Worm (Caenorhabditis elegans): ENCODE results near the gene F14F8.9.

Gene F14F8.9

DNA sequence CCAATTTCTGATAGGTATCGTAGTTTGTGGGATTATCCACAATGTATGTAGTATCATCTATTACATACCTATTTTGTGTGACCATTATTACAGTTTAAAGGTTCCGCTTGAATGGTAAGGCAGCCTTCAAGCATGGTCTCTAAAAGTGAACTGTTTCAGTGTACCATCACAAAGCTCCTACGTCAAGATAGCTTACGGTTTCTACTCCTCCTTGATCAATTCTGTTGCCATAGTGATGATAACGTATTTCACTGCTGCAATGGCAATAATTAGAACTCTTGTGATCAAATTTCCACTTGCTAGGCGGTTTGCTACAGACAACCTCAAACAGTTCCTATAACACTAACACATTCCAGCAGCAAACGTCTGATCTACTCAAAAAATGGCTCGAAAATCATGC lies 15.0 kb upstream of the F14F8.9 start:
- no peak for TF ChIP-seq nhr-85 (tag)
- no peak for TF ChIP-seq lin-14 (GFP tag; optimal IDR thresholded peaks at IDR 0.05)
- TF ChIP-seq ama-1 (optimal IDR thresholded peaks at IDR 0.05) = no peak
- TF ChIP-seq snu-23 (GFP tag; optimal IDR thresholded peaks at IDR 0.05) = no peak
- no peak for TF ChIP-seq C04F5.9 (tag; optimal IDR thresholded peaks at IDR 0.05)
- TF ChIP-seq C16A3.4 (tag; optimal IDR thresholded peaks at IDR 0.05) = no peak
- no peak for TF ChIP-seq skn-1 (tag; optimal IDR thresholded peaks at IDR 0.05)
- no peak for TF ChIP-seq tlp-1 (tag; optimal IDR thresholded peaks at IDR 0.05)

ce11 chrV:16682886-16683285 lies 14.5 kb upstream of the F14F8.9 start, which contains the start of gene srw-36:
srw-36 (plus strand) TSS chrV:16683186.
- TF ChIP-seq nhr-11 (tag; optimal IDR thresholded peaks at IDR 0.05) = no peak
- no peak for TF ChIP-seq unc-130 (tag; optimal IDR thresholded peaks at IDR 0.05)
- no peak for TF ChIP-seq unc-62 (GFP tag; optimal IDR thresholded peaks at IDR 0.05)
- no peak for TF ChIP-seq hlh-4 (tag; optimal IDR thresholded peaks at IDR 0.05)
- no peak for TF ChIP-seq fkh-10 (GFP tag; optimal IDR thresholded peaks at IDR 0.05)
- TF ChIP-seq pax-3 (tag; optimal IDR thresholded peaks at IDR 0.05) = no peak
- no peak for TF ChIP-seq dsc-1 (tag; optimal IDR thresholded peaks at IDR 0.05)
- no peak for TF ChIP-seq skn-1 (tag; optimal IDR thresholded peaks at IDR 0.05)
- TF ChIP-seq elt-3 (tag; optimal IDR thresholded peaks at IDR 0.05) = no peak
- no peak for TF ChIP-seq Y116A8C.19 (tag; optimal IDR thresholded peaks at IDR 0.05; ENCODE audit: borderline replicate concordance)
- no peak for TF ChIP-seq lin-35 (GFP tag; optimal IDR thresholded peaks at IDR 0.05)
- no peak for TF ChIP-seq egl-13 (tag; optimal IDR thresholded peaks at IDR 0.05)
- TF ChIP-seq isw-1 (GFP tag; IDR thresholded peaks at IDR 0.05) = no peak
- no peak for TF ChIP-seq pag-3 (tag; optimal IDR thresholded peaks at IDR 0.05; ENCODE audit: borderline replicate concordance, insufficient read depth)
- TF ChIP-seq dpl-1 (GFP tag; optimal IDR thresholded peaks at IDR 0.05) = no peak
- TF ChIP-seq sup-37 (GFP tag; optimal IDR thresholded peaks at IDR 0.05) = no peak

DNA sequence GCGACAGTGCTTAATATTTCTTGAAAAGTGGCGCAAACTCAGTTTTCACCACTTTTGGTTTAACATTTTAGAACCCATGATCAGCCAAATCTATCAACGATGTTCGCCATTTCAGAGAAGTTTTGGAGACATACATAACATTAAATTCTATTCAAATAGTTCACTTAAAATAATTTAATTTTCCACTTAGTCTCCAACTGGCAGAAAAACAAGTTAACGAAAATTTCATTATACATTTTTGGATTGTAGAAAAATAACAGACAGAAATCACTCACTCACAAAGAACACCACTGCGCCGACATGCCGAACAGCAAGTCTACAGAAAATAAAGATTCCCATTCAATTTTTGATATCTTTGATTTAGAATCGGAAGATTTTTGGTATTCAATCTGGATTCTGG lies 11.6 kb upstream of the F14F8.9 start, which contains the start of gene srw-44:
Gene srw-44, plus strand, starts transcription at position 301 of the 400 bp plus-strand sequence.
- no peak for TF ChIP-seq nhr-85 (tag)
- no peak for TF ChIP-seq nhr-76 (tag; optimal IDR thresholded peaks at IDR 0.05)
- TF ChIP-seq lin-35 (GFP tag; optimal IDR thresholded peaks at IDR 0.05) = no peak
- no peak for TF ChIP-seq ztf-4 (tag; optimal IDR thresholded peaks at IDR 0.05)
- TF ChIP-seq lir-3 (tag; optimal IDR thresholded peaks at IDR 0.05; ENCODE audit: poor library complexity) = no peak
- TF ChIP-seq irx-1 (tag; optimal IDR thresholded peaks at IDR 0.05) = no peak
- no peak for TF ChIP-seq nhr-11 (tag; optimal IDR thresholded peaks at IDR 0.05)
- no peak for TF ChIP-seq efl-1 (optimal IDR thresholded peaks at IDR 0.05)
- TF ChIP-seq efl-1 (GFP tag; optimal IDR thresholded peaks at IDR 0.05 in 1 of 2) = no peak
- TF ChIP-seq unc-130 (tag; optimal IDR thresholded peaks at IDR 0.05) = no peak
- TF ChIP-seq isw-1 (GFP tag; IDR thresholded peaks at IDR 0.05) = no peak
- TF ChIP-seq ceh-90 (tag; optimal IDR thresholded peaks at IDR 0.05) = no peak
- no peak for TF ChIP-seq ztf-11 (tag; optimal IDR thresholded peaks at IDR 0.05)

DNA sequence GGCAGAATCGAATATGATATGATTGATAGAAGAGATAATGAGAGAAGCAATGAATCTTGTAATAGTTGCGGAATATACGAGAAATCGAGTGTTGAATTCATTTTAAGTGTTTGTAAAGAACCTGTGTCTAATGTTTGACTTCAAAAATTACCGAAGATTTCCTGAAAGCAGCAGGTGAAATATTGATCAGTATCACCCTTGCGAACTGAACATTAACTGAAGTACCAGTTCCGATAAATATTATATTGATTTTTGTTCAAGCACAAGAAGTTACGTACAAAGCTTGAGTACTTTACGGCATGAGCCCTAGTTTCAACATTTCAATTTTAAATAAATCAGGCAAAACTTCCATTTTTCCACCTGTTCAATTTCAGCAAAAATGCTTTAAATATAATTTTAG lies 10.9 kb upstream of the F14F8.9 start, which contains the start of gene srz-103:
Gene srz-103, minus strand, starts transcription at position 101 of the 400 bp plus-strand sequence.
- TF ChIP-seq efl-3 (GFP tag; optimal IDR thresholded peaks at IDR 0.05) = no peak
- no peak for TF ChIP-seq nhr-84 (tag; optimal IDR thresholded peaks at IDR 0.05)
- no peak for TF ChIP-seq hlh-17 (GFP tag; optimal IDR thresholded peaks at IDR 0.05; ENCODE audit: borderline replicate concordance)
- no peak for TF ChIP-seq aly-2 (tag; optimal IDR thresholded peaks at IDR 0.05)
- no peak for TF ChIP-seq unc-86 (tag; optimal IDR thresholded peaks at IDR 0.05)
- TF ChIP-seq tbx-2 (tag; optimal IDR thresholded peaks at IDR 0.05) = no peak
